Fruit fly (Drosophila melanogaster) whole organism, embryonic: Measurements from ENCODE around the gene CG18301.

ENCODE experiments used
- Antp ChIP-seq: fragments of 200-800 bp; sonication (Bioruptor generic); optimal IDR thresholded peaks from 3 replicates; lab custom pipeline; 2016; ENCODE audit warnings: missing biosample characterization, missing genetic modification characterization
- Blimp-1 ChIP-seq: fragments of 200-800 bp; sonication (Bioruptor generic); optimal IDR thresholded peaks from 3 replicates; lab custom pipeline; 2018; ENCODE audit warnings: missing biosample characterization, missing genetic modification characterization, mild to moderate bottlenecking, moderate library complexity, missing genetic modification reagents
- CG10366 ChIP-seq: fragments of 200-800 bp; sonication (Bioruptor generic); IDR thresholded peaks from 2 replicates; pipeline ENCODE4 v1.3.6; 2022; ENCODE audit warnings: missing biosample characterization, missing genetic modification characterization
- CG11085 ChIP-seq: fragments of 200-800 bp; sonication (Bioruptor generic); IDR thresholded peaks from 2 replicates; pipeline ENCODE4 v1.3.6; 2022; ENCODE audit warnings: missing biosample characterization, missing genetic modification characterization
- CG11504 ChIP-seq: fragments of 200-800 bp; sonication (Bioruptor generic); optimal IDR thresholded peaks from 3 replicates; lab custom pipeline; 2019; ENCODE audit warnings: missing biosample characterization, mild to moderate bottlenecking, missing genetic modification characterization, moderate library complexity
- CG13296 ChIP-seq: fragments of 200-800 bp; sonication (Bioruptor generic); optimal IDR thresholded peaks from 3 replicates; lab custom pipeline; 2018; ENCODE audit warnings: missing biosample characterization, mild to moderate bottlenecking, missing genetic modification characterization
- CG1529 ChIP-seq: fragments of 200-800 bp; sonication (Bioruptor generic); optimal IDR thresholded peaks from 3 replicates; lab custom pipeline; 2018; ENCODE audit warnings: missing biosample characterization, missing genetic modification characterization
- CG17359 ChIP-seq: fragments of 200-800 bp; sonication (Bioruptor generic); optimal IDR thresholded peaks from 3 replicates; lab custom pipeline; 2018; ENCODE audit warnings: missing biosample characterization, mild to moderate bottlenecking, missing genetic modification characterization, moderate library complexity
- CG2199 ChIP-seq: fragments of 200-800 bp; sonication (Bioruptor generic); IDR thresholded peaks from 3 replicates; pipeline ENCODE4 v1.3.6; 2022; ENCODE audit warnings: missing biosample characterization, missing genetic modification characterization
- CG2712 ChIP-seq: fragments of 200-800 bp; optimal IDR thresholded peaks from 3 replicates; lab custom pipeline; 2019; ENCODE audit warnings: missing biosample characterization, mild to moderate bottlenecking, missing genetic modification characterization, moderate library complexity
- CG2889 ChIP-seq: fragments of 200-800 bp; sonication (Bioruptor generic); IDR thresholded peaks from 3 replicates; pipeline ENCODE4 v1.3.6; 2022; ENCODE audit warnings: missing biosample characterization, missing genetic modification characterization
- CG34376 ChIP-seq: fragments of 200-800 bp; sonication (Bioruptor generic); optimal IDR thresholded peaks from 2 replicates; lab custom pipeline; 2018; ENCODE audit warnings: missing biosample characterization, mild to moderate bottlenecking, missing genetic modification characterization
- CG3726 ChIP-seq: fragments of 200-800 bp; sonication (Bioruptor generic); IDR thresholded peaks from 3 replicates; pipeline ENCODE4, ENCODE4 v1.3.6; 2022; ENCODE audit warnings: missing biosample characterization, missing genetic modification characterization
- CG6791 ChIP-seq: fragments of 200-800 bp; sonication (Bioruptor generic); IDR thresholded peaks from 3 replicates; pipeline ENCODE4 v1.3.6; 2022; ENCODE audit warnings: missing biosample characterization, missing genetic modification characterization; ENCODE audit not compliant: partially characterized antibody
- CG6813 ChIP-seq: fragments of 200-800 bp; sonication (Bioruptor generic); optimal IDR thresholded peaks from 2 replicates; lab custom pipeline; 2017; ENCODE audit warnings: missing biosample characterization, missing genetic modification characterization, mild to moderate bottlenecking, moderate library complexity, missing genetic modification reagents
- E2f1 ChIP-seq: fragments of 200-800 bp; sonication (Bioruptor generic); IDR thresholded peaks from 2 replicates; pipeline ENCODE4 v1.3.6; 2022; ENCODE audit warnings: missing biosample characterization, missing genetic modification characterization
- GATAe ChIP-seq: fragments of 200-800 bp; sonication (Bioruptor generic); conservative IDR thresholded peaks from 2 replicates; pipeline ENCODE4 v1.3.6; 2022; ENCODE audit warnings: missing biosample characterization, missing genetic modification characterization
- Lim3 ChIP-seq: fragments of 200-800 bp; sonication (Bioruptor generic); IDR thresholded peaks from 2 replicates; pipeline ENCODE4 v1.3.6; 2022; ENCODE audit warnings: missing biosample characterization, missing genetic modification characterization
- Med ChIP-seq: fragments of 200-800 bp; sonication (Bioruptor generic); peaks from one replicate; lab custom pipeline; 2016; ENCODE audit warnings: missing biosample characterization, missing genetic modification characterization, mild to moderate bottlenecking, inconsistent platforms, moderate library complexity
- Ptx1 ChIP-seq: fragments of 200-800 bp; sonication (Bioruptor generic); IDR thresholded peaks from 2 replicates; pipeline ENCODE4 v1.3.6; 2022; ENCODE audit warnings: missing biosample characterization, missing genetic modification characterization
- Rfx ChIP-seq: fragments of 200-800 bp; sonication (Bioruptor generic); IDR thresholded peaks from 2 replicates; pipeline ENCODE4 v1.3.6; 2022; ENCODE audit warnings: missing biosample characterization, missing genetic modification characterization
- Stat92E ChIP-seq, 3 experiments: fragments of >200 bp in 2 of 3; fragments of 200-800 bp in 1 of 3; sonication (Bioruptor generic) in 1 of 3; optimal IDR thresholded peaks; 2 replicates each; lab custom pipeline; 2017 to 2019; ENCODE audit warnings: missing biosample characterization in 3 of 3, missing genetic modification characterization in 3 of 3, mild to moderate bottlenecking in 1 of 3, moderate library complexity in 1 of 3
- Vsx1 ChIP-seq: fragments of 200-800 bp; sonication (Bioruptor generic); optimal IDR thresholded peaks from 2 replicates; lab custom pipeline; 2017; ENCODE audit warnings: missing biosample characterization, mild to moderate bottlenecking, missing genetic modification characterization, missing genetic modification reagents
- Xrp1 ChIP-seq: fragments of 200-800 bp; sonication (Bioruptor generic); IDR thresholded peaks from 2 replicates; pipeline ENCODE4 v1.3.6; 2022; ENCODE audit warnings: missing biosample characterization, missing genetic modification characterization
- ap ChIP-seq: fragments of 200-800 bp; sonication (Bioruptor generic); IDR thresholded peaks from 2 replicates; pipeline ENCODE4 v1.3.6; 2022; ENCODE audit warnings: missing biosample characterization, missing genetic modification characterization
- bsh ChIP-seq, 2 experiments: fragments of 200-800 bp; sonication (Bioruptor generic); optimal IDR thresholded peaks; 2 replicates each; lab custom pipeline; 2017 to 2018; ENCODE audit warnings: mild to moderate bottlenecking in 2 of 2, missing biosample characterization in 2 of 2, missing genetic modification characterization in 2 of 2, moderate library complexity in 1 of 2
- cad ChIP-seq: fragments of >200 bp; optimal IDR thresholded peaks from 2 replicates; lab custom pipeline; 2017; ENCODE audit warnings: missing biosample characterization, missing genetic modification characterization
- ci ChIP-seq: fragments of 200-800 bp; sonication (Bioruptor generic); IDR thresholded peaks from 3 replicates; pipeline ENCODE4 v1.3.6; 2022; ENCODE audit warnings: missing biosample characterization, missing genetic modification characterization
- grau ChIP-seq: fragments of 200-800 bp; optimal IDR thresholded peaks from 3 replicates; lab custom pipeline; 2019; ENCODE audit warnings: missing biosample characterization, mild to moderate bottlenecking, missing genetic modification characterization, moderate library complexity
- grn ChIP-seq: fragments of 200-800 bp; sonication (Bioruptor generic); optimal IDR thresholded peaks from 3 replicates; lab custom pipeline; 2017; ENCODE audit warnings: missing biosample characterization, missing genetic modification characterization
- hkb ChIP-seq, 2 experiments: fragments of 200-800 bp in 1 of 2; fragments of >200 bp in 1 of 2; sonication (Bioruptor generic) in 1 of 2; IDR thresholded peaks in 1 of 2; optimal IDR thresholded peaks in 1 of 2; 2 replicates each; pipeline versions ENCODE4 v1.3.6 to Lab custom; 2017 to 2022; ENCODE audit warnings: missing biosample characterization in 1 of 2, missing genetic modification characterization in 1 of 2
- ken ChIP-seq: fragments of 200-800 bp; sonication (Bioruptor generic); IDR thresholded peaks from 3 replicates; pipeline ENCODE4 v1.3.6; 2022; ENCODE audit warnings: missing biosample characterization, missing genetic modification characterization
- lmd ChIP-seq: fragments of 200-800 bp; sonication (Bioruptor generic); IDR thresholded peaks from 2 replicates; pipeline ENCODE4 v1.3.6; 2022; ENCODE audit warnings: missing biosample characterization, missing genetic modification characterization
- otp ChIP-seq: fragments of 200-800 bp; sonication (Bioruptor generic); IDR thresholded peaks from 3 replicates; pipeline ENCODE4, ENCODE4 v1.3.6; 2022; ENCODE audit warnings: missing biosample characterization, missing genetic modification characterization
- prd ChIP-seq, 3 experiments: fragments of >200 bp in 2 of 3; fragments of 200-800 bp in 1 of 3; sonication (Bioruptor generic) in 1 of 3; optimal IDR thresholded peaks in 2 of 3; IDR thresholded peaks in 1 of 3; 2 replicates in 2 of 3; 3 replicates in 1 of 3; pipeline versions ENCODE4 v1.3.6 to Lab custom; 2017 to 2022; ENCODE audit warnings: missing biosample characterization in 1 of 3, missing genetic modification characterization in 1 of 3
- pros ChIP-seq: fragments of 200-800 bp; sonication (Bioruptor generic); optimal IDR thresholded peaks from 3 replicates; lab custom pipeline; 2019; ENCODE audit warnings: missing biosample characterization, mild to moderate bottlenecking, missing genetic modification characterization, moderate library complexity
- ranshi ChIP-seq: fragments of 200-800 bp; sonication (Bioruptor generic); IDR thresholded peaks from 2 replicates; pipeline ENCODE4 v1.3.6; 2022; ENCODE audit warnings: missing biosample characterization, missing genetic modification characterization
- row ChIP-seq: fragments of 200-800 bp; sonication (Bioruptor generic); IDR thresholded peaks from 3 replicates; pipeline ENCODE4 v1.3.6; 2022; ENCODE audit warnings: missing biosample characterization, missing genetic modification characterization
- sd ChIP-seq: fragments of 200-800 bp; sonication (Bioruptor generic); optimal IDR thresholded peaks from 3 replicates; lab custom pipeline; 2018; ENCODE audit warnings: missing biosample characterization, mild to moderate bottlenecking, missing genetic modification characterization, moderate library complexity
- sens-2 ChIP-seq: fragments of 200-800 bp; sonication (Bioruptor generic); IDR thresholded peaks from 2 replicates; pipeline ENCODE4 v1.3.6; 2022; ENCODE audit warnings: missing biosample characterization, missing genetic modification characterization
- sima ChIP-seq: fragments of 200-800 bp; sonication (Bioruptor generic); optimal IDR thresholded peaks from 2 replicates; lab custom pipeline; 2016; ENCODE audit warnings: missing biosample characterization, missing genetic modification characterization
- slbo ChIP-seq: fragments of 200-800 bp; sonication (Bioruptor generic); IDR thresholded peaks from 2 replicates; pipeline ENCODE4 v1.3.6; 2022; ENCODE audit warnings: missing biosample characterization, missing genetic modification characterization
- ssp ChIP-seq: fragments of 200-800 bp; sonication (Bioruptor generic); IDR thresholded peaks from 2 replicates; pipeline ENCODE4 v1.3.6; 2022; ENCODE audit warnings: missing biosample characterization, missing genetic modification characterization
- sug ChIP-seq: fragments of 200-800 bp; optimal IDR thresholded peaks from 2 replicates; lab custom pipeline; 2019; ENCODE audit warnings: missing biosample characterization, mild to moderate bottlenecking, missing genetic modification characterization, moderate library complexity
- tgo ChIP-seq: fragments of 200-800 bp; sonication (Bioruptor generic); IDR thresholded peaks from 3 replicates; pipeline ENCODE4 v1.3.6; 2022; ENCODE audit warnings: missing biosample characterization, missing genetic modification characterization
- twi ChIP-seq: fragments of 200-800 bp; optimal IDR thresholded peaks from 2 replicates; lab custom pipeline; 2019; ENCODE audit warnings: missing biosample characterization, mild to moderate bottlenecking, missing genetic modification characterization, moderate library complexity
- vvl ChIP-seq: fragments of 200-800 bp; sonication (Bioruptor generic); IDR thresholded peaks from 2 replicates; pipeline ENCODE4 v1.3.6; 2022; ENCODE audit warnings: missing biosample characterization, missing genetic modification characterization
- zfh1 ChIP-seq: fragments of 200-800 bp; sonication (Bioruptor generic); IDR thresholded peaks from 3 replicates; pipeline ENCODE4 v1.3.6; 2022; ENCODE audit warnings: missing biosample characterization, missing genetic modification characterization

The CG18301 gene

DNA sequence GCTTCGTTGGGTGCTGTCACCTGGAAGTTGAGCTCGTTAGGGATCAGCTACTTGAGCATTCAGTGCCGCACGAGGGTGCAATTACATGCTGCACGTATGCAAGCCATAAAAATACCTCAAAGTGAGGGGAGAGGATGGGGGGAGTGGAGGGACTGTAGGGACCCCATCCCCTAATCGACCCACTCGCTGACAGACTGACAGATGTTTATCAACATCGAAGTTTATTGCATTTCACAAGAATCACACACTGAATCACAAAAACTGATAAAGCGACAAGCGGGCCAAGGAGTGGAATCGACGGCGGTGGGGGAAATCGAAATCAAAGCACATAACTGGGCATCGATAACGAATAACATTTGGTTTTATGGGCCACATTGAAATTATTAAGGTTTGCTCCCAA, 23.1 kb downstream of the CG18301 start (continued):
- peak in 1 of 3 experiments; percentile 86 for TF ChIP-seq Stat92E (GFP tag; optimal IDR thresholded peaks at IDR 0.05; lab: Kevin White, UChicago)
- no peak for TF ChIP-seq Antp (GFP tag; lab: Kevin White, UChicago)
- peak; percentile 81 for TF ChIP-seq twi (tag; lab: Kevin White, UChicago)
- no peak for TF ChIP-seq row (GFP tag; lab: Robert Waterston, UW)
- TF ChIP-seq sd (tag; lab: Kevin White, UChicago): peak; percentile 81
- peak; percentile 40 for TF ChIP-seq Vsx1 (GFP tag; lab: Kevin White, UChicago)
- peak; percentile 8; the same call in 1 of the 2 replicates for TF ChIP-seq Lim3
- peak; percentile 47 for TF ChIP-seq sug (tag; lab: Kevin White, UChicago)
- TF ChIP-seq GATAe (GFP tag; lab: Robert Waterston, UW): 0 out of 2 replicates have a peak, but pooled peaks have one; percentile 11
- peak; percentile 26 for TF ChIP-seq cad (GFP tag; lab: Kevin White, UChicago)
- peak; percentile 36; the same call in 1 of the 2 replicates for TF ChIP-seq vvl
- TF ChIP-seq CG2199 (GFP tag; lab: Robert Waterston, UW): peak; percentile 96
- peak; percentile 98 for TF ChIP-seq grn (GFP tag; lab: Kevin White, UChicago)
- 0 out of 2 replicates have a peak, but pooled peaks have one; percentile 8 for TF ChIP-seq CG10366 (GFP tag; lab: Robert Waterston, UW)
- TF ChIP-seq sens-2 (GFP tag; lab: Robert Waterston, UW): peak; percentile 83
- no peak for TF ChIP-seq ssp (GFP tag; lab: Robert Waterston, UW)
- TF ChIP-seq CG1529 (GFP tag; lab: Kevin White, UChicago): no peak
- peak; percentile 24 for TF ChIP-seq pros (GFP tag; lab: Kevin White, UChicago)
- no peak for TF ChIP-seq ap (GFP tag; lab: Robert Waterston, UW)
- TF ChIP-seq CG13296: no peak

DNA sequence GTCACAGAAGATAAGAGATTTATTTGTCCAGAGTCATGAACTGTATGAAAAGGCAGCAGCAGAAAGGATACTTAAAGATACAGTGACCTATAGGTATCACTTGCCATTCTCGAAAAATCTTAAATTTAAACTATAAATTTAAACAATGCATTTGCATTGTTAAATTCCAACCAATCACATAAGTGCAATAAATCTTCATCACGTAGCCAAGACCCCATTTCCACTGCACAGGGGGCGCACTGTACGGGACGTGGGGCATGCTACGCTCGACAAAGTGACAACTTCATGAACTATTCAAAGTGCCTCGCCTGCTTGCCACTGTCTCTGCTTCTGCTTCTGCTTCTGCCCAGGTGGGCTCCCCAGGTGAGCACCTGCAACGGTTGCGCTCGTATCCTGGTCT, 23.6 kb downstream of the CG18301 start:
- 0 out of 2 replicates have a peak, but pooled peaks have one; percentile 9 for TF ChIP-seq E2f1 (GFP tag; lab: Robert Waterston, UW)
- TF ChIP-seq prd (optimal IDR thresholded peaks at IDR 0.05; lab: Kevin White, UChicago): no peak
- peak; percentile 29; the same call in 1 of the 3 replicates for TF ChIP-seq prd (GFP tag; IDR thresholded peaks at IDR 0.05; lab: Robert Waterston, UW)
- TF ChIP-seq CG2712: peak; percentile 4
- TF ChIP-seq Xrp1 (GFP tag; lab: Robert Waterston, UW): peak; percentile 16; the same call in 1 of the 2 replicates
- TF ChIP-seq Ptx1 (GFP tag; lab: Robert Waterston, UW): peak; percentile 37; the same call in 1 of the 2 replicates
- TF ChIP-seq Med (GFP tag; lab: Kevin White, UChicago): peak; percentile 44
- peak; percentile 5 for TF ChIP-seq Blimp-1 (GFP tag; lab: Kevin White, UChicago)
- peak; percentile 45; the same call in 2 of the 3 replicates for TF ChIP-seq row (GFP tag; lab: Robert Waterston, UW)
- 0 out of 3 replicates have a peak, but pooled peaks have one; percentile 52 for TF ChIP-seq CG3726 (GFP tag; lab: Robert Waterston, UW)
- TF ChIP-seq CG11504 (tag; lab: Kevin White, UChicago): peak; percentile 21
- no peak for TF ChIP-seq Rfx (GFP tag; lab: Robert Waterston, UW)
- no peak for TF ChIP-seq CG2889 (GFP tag; lab: Robert Waterston, UW)
- TF ChIP-seq CG6791 (GFP tag; lab: Robert Waterston, UW): no peak
- TF ChIP-seq tgo: peak; percentile 19; the same call in 1 of the 3 replicates
- peak in 1 of 2 experiments; percentile 31 for TF ChIP-seq bsh (GFP tag; optimal IDR thresholded peaks at IDR 0.05; lab: Kevin White, UChicago)
- peak; percentile 14; the same call in 1 of the 2 replicates for TF ChIP-seq ap (GFP tag; lab: Robert Waterston, UW)
- TF ChIP-seq slbo (GFP tag; lab: Robert Waterston, UW): peak; percentile 43; the same call in 1 of the 2 replicates
- TF ChIP-seq ken (GFP tag; lab: Robert Waterston, UW): peak; percentile 37; the same call in 1 of the 3 replicates
- 0 out of 3 replicates have a peak, but pooled peaks have one; percentile 61 for TF ChIP-seq ci (GFP tag; lab: Robert Waterston, UW)
- TF ChIP-seq ranshi: 0 out of 2 replicates have a peak, but pooled peaks have one; percentile 20
- 0 out of 2 replicates have a peak, but pooled peaks have one; percentile 21 for TF ChIP-seq lmd (GFP tag; lab: Robert Waterston, UW)
- TF ChIP-seq CG34376 (GFP tag; lab: Kevin White, UChicago): no peak
- no peak for TF ChIP-seq sima (GFP tag; lab: Kevin White, UChicago)
- TF ChIP-seq CG11085 (GFP tag; lab: Robert Waterston, UW): peak; percentile 51
- peak; percentile 2 for TF ChIP-seq CG17359 (tag; lab: Kevin White, UChicago)
- TF ChIP-seq zfh1 (GFP tag; lab: Robert Waterston, UW): peak; percentile 63; the same call in 2 of the 3 replicates
- no peak for TF ChIP-seq CG6813 (GFP tag; lab: Kevin White, UChicago)
- TF ChIP-seq otp (GFP tag; lab: Robert Waterston, UW): 0 out of 3 replicates have a peak, but pooled peaks have one; percentile 27
- TF ChIP-seq hkb (optimal IDR thresholded peaks at IDR 0.05; lab: Kevin White, UChicago): no peak
- TF ChIP-seq hkb (GFP tag; IDR thresholded peaks at IDR 0.05; lab: Robert Waterston, UW): peak; percentile 31; the same call in 1 of the 2 replicates
- peak; percentile 68 for TF ChIP-seq grau (tag; lab: Kevin White, UChicago)
